Fruit fly (Drosophila melanogaster): ENCODE results near the gene CG15478.

Gene CG15478

DNA sequence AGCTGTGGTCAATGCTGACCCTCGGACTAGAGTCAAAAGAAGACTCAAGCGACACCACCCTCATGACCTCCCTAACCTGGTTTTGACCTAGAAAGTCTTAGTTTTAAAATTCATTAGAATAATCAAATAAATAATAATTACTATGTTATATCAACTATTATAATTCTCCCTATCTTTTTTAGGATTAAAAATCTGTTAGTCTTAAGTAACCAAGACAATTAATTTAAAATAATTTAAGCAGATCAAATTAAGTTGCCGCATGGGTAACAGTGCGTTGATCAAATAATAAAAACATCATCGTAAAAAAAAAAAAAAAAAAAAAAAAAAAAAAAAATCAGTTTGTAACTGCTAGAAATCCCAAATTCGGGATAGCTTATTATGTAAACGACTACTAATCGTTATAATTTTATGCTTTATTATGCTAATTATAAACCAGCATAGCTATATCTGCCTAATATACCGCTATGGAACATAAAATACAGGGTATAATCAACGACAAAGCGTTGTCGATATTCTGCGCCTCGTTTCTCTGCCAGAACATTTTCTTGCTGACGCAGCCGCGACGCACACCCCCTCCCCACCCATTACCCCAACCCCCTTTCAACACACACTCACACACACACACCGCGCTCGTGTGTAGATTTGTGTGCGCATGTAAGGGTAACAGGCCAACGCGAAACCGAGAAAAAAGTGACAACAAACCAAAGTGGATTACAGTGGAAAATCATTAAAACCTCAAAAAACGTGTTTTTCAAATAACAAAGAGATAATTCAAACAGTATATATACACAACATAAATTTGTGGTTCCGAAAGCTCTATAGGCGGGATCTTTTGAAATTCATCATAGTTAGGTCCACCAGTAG, 14.5 kb downstream of the CG15478 start (continued):
- TF ChIP-seq pho (GFP tag; optimal IDR thresholded peaks at IDR 0.05) (peak; percentile 18), HLH54F (GFP tag; optimal IDR thresholded peaks at IDR 0.05) (peak; percentile 47), fd64A (GFP tag; optimal IDR thresholded peaks at IDR 0.05) (peak; percentile 58), H15 (GFP tag; IDR thresholded peaks at IDR 0.05) (peak; percentile 32; the same call in 2 of the 3 replicates), Rfx (GFP tag; IDR thresholded peaks at IDR 0.05) (peak; percentile 79), sens (GFP tag) (peak; percentile 99), CG6272 (GFP tag; IDR thresholded peaks at IDR 0.05) (peak; percentile 24; the same call in 1 of the 2 replicates), Aef1 (GFP tag; IDR thresholded peaks at IDR 0.05) (peak; percentile 52), Fer1 (GFP tag; optimal IDR thresholded peaks at IDR 0.05) (peak; percentile 83), ara (GFP tag; IDR thresholded peaks at IDR 0.05) (peak; percentile 64), CG43689 (GFP tag; IDR thresholded peaks at IDR 0.05) (0 out of 2 replicates have a peak, but pooled peaks have one; percentile 25), CG3163 (GFP tag; optimal IDR thresholded peaks at IDR 0.05) (peak; percentile 14), Oaz (GFP tag; IDR thresholded peaks at IDR 0.05) (peak; percentile 58; the same call in 1 of the 2 replicates), CG9727 (GFP tag; optimal IDR thresholded peaks at IDR 0.05) (peak; percentile 27), CG7556 (GFP tag; optimal IDR thresholded peaks at IDR 0.05) (peak; percentile 24), CG11085 (GFP tag; IDR thresholded peaks at IDR 0.05) (peak; percentile 40), rib (GFP tag; IDR thresholded peaks at IDR 0.05) (peak; percentile 77), run (tag; optimal IDR thresholded peaks at IDR 0.05) (peak; percentile 10), shn (GFP tag; optimal IDR thresholded peaks at IDR 0.05) (peak; percentile 55), CHES-1-like (GFP tag; optimal IDR thresholded peaks at IDR 0.05) (peak; percentile 89), so (GFP tag; IDR thresholded peaks at IDR 0.05) (peak; percentile 46; the same call in 1 of the 3 replicates), CG17186 (GFP tag; optimal IDR thresholded peaks at IDR 0.05) (peak; percentile 24), sima (GFP tag; optimal IDR thresholded peaks at IDR 0.05) (peak; percentile 22), CG32772 (GFP tag; IDR thresholded peaks at IDR 0.05) (peak; percentile 62), wek (GFP tag; optimal IDR thresholded peaks at IDR 0.05) (peak; percentile 57), CG13296 (GFP tag; optimal IDR thresholded peaks at IDR 0.05) (peak; percentile 51), zfh2 (GFP tag; optimal IDR thresholded peaks at IDR 0.05) (peak; percentile 53), CG6813 (GFP tag; optimal IDR thresholded peaks at IDR 0.05) (peak; percentile 59), otp (GFP tag; IDR thresholded peaks at IDR 0.05) (peak; percentile 63; the same call in 2 of the 3 replicates), HLH3B (GFP tag; IDR thresholded peaks at IDR 0.05) (peak; percentile 67), org-1 (GFP tag; optimal IDR thresholded peaks at IDR 0.05) (peak; percentile 83), CG6854 (GFP tag; optimal IDR thresholded peaks at IDR 0.05) (peak; percentile 31), CG10209 (GFP tag; optimal IDR thresholded peaks at IDR 0.05) (peak; percentile 29), dysf (GFP tag; IDR thresholded peaks at IDR 0.05) (peak; percentile 76), E2f1 (GFP tag; IDR thresholded peaks at IDR 0.05) (peak; percentile 72), Adf1 (GFP tag; IDR thresholded peaks at IDR 0.05) (peak; percentile 87), lilli (GFP tag; optimal IDR thresholded peaks at IDR 0.05) (peak; percentile 97), Trl (optimal IDR thresholded peaks at IDR 0.05) (peak in 1 of 2 experiments; percentile 7), Trl (GFP tag; optimal IDR thresholded peaks at IDR 0.05) (peak; percentile 91), NK7.1 (GFP tag; optimal IDR thresholded peaks at IDR 0.05) (peak; percentile 82), Stat92E (GFP tag; optimal IDR thresholded peaks at IDR 0.05) (peak in 1 of 3 experiments; percentile 42), CG11093 (GFP tag; IDR thresholded peaks at IDR 0.05) (peak; percentile 51; the same call in 1 of the 3 replicates), CG18262 (tag; optimal IDR thresholded peaks at IDR 0.05) (peak; percentile 17), CG8281 (tag; optimal IDR thresholded peaks at IDR 0.05) (peak; percentile 66), CG10431 (GFP tag; optimal IDR thresholded peaks at IDR 0.05) (peak; percentile 37), odd (GFP tag; optimal IDR thresholded peaks at IDR 0.05) (peak; percentile 47), sr (GFP tag; IDR thresholded peaks at IDR 0.05) (peak; percentile 14; the same call in 1 of the 3 replicates), Mrtf (GFP tag; IDR thresholded peaks at IDR 0.05) (peak; percentile 73), maf-S (GFP tag; optimal IDR thresholded peaks at IDR 0.05) (peak; percentile 22), CG17359 (tag; optimal IDR thresholded peaks at IDR 0.05) (peak; percentile 28)

Data from whole organism, embryonic.